Fruit fly (Drosophila melanogaster): Measurements from ENCODE around the gene Pgant4.

Pgant4 gene

dm6 chr2L:3476399-3477056 is 4.1 kb downstream of the Pgant4 start (continued):
- no peak for TF ChIP-seq az2 (GFP tag; optimal IDR thresholded peaks at IDR 0.05)
- TF ChIP-seq Sox100B (GFP tag; optimal IDR thresholded peaks at IDR 0.05) = no peak
- TF ChIP-seq CG12391 (tag; optimal IDR thresholded peaks at IDR 0.05) = no peak

dm6 chr2L:3477057-3477755 is 4.8 kb downstream of the Pgant4 start:
- TF ChIP-seq Hey (tag; optimal IDR thresholded peaks at IDR 0.05) = no peak
- no peak for TF ChIP-seq CG2199 (GFP tag; IDR thresholded peaks at IDR 0.05)
- peak; percentile 34; the same call in 1 of the 2 replicates for TF ChIP-seq lmd (GFP tag; IDR thresholded peaks at IDR 0.05)
- TF ChIP-seq Ada2b (GFP tag; IDR thresholded peaks at IDR 0.05) = peak; percentile 23; the same call in 1 of the 2 replicates
- peak; percentile 36 for TF ChIP-seq chn (GFP tag; optimal IDR thresholded peaks at IDR 0.05)
- peak; percentile 39 for TF ChIP-seq Sox102F (GFP tag; optimal IDR thresholded peaks at IDR 0.05)
- no peak for TF ChIP-seq CG7357 (GFP tag; IDR thresholded peaks at IDR 0.05)
- TF ChIP-seq sr (GFP tag; IDR thresholded peaks at IDR 0.05) = peak; percentile 95
- TF ChIP-seq CG14860 (GFP tag; IDR thresholded peaks at IDR 0.05; ENCODE audit: partially characterized antibody) = no peak
- TF ChIP-seq Hsf (GFP tag; optimal IDR thresholded peaks at IDR 0.05) = peak; percentile 41
- TF ChIP-seq sens (GFP tag) = peak; percentile 87
- TF ChIP-seq nau (GFP tag; optimal IDR thresholded peaks at IDR 0.05) = no peak
- TF ChIP-seq pb (GFP tag; optimal IDR thresholded peaks at IDR 0.05) = peak; percentile 14
- peak; percentile 15 for TF ChIP-seq CG18599 (GFP tag; optimal IDR thresholded peaks at IDR 0.05)
- no peak for TF ChIP-seq dan (GFP tag; IDR thresholded peaks at IDR 0.05)
- peak; percentile 37; the same call in 1 of the 3 replicates for TF ChIP-seq Mrtf (GFP tag; IDR thresholded peaks at IDR 0.05)
- TF ChIP-seq bsh (GFP tag; optimal IDR thresholded peaks at IDR 0.05) = peak; percentile 13 to 28
- no peak for TF ChIP-seq CG3847 (GFP tag; IDR thresholded peaks at IDR 0.05)
- TF ChIP-seq Usf (GFP tag; optimal IDR thresholded peaks at IDR 0.05) = no peak
- no peak for TF ChIP-seq CG6683 (GFP tag; optimal IDR thresholded peaks at IDR 0.05)
- peak; percentile 4 for TF ChIP-seq caup (GFP tag; optimal IDR thresholded peaks at IDR 0.05; ENCODE audit: severe bottlenecking)
- no peak; the same call in 1 of the 2 replicates for TF ChIP-seq CG32767 (GFP tag; IDR thresholded peaks at IDR 0.05)
- no peak for TF ChIP-seq amos (GFP tag; IDR thresholded peaks at IDR 0.05; ENCODE audit: partially characterized antibody)
- peak; percentile 30 for TF ChIP-seq Dip3 (GFP tag; optimal IDR thresholded peaks at IDR 0.05)
- TF ChIP-seq CG4617 (GFP tag; optimal IDR thresholded peaks at IDR 0.05; ENCODE audit: borderline replicate concordance) = no peak
- TF ChIP-seq CG10462 (GFP tag; optimal IDR thresholded peaks at IDR 0.05) = no peak
- no peak for TF ChIP-seq unpg (GFP tag; optimal IDR thresholded peaks at IDR 0.05)
- TF ChIP-seq chif (GFP tag; optimal IDR thresholded peaks at IDR 0.05) = peak; percentile 3 to 44
- TF ChIP-seq D19A (tag; optimal IDR thresholded peaks at IDR 0.05) = peak; percentile 6
- TF ChIP-seq CG12299 (tag; optimal IDR thresholded peaks at IDR 0.05) = no peak
- TF ChIP-seq Taf1 (GFP tag; IDR thresholded peaks at IDR 0.05) = no peak; the same call in 1 of the 2 replicates
- no peak for TF ChIP-seq wor (GFP tag; IDR thresholded peaks at IDR 0.05)
- no peak for TF ChIP-seq ssp (GFP tag; IDR thresholded peaks at IDR 0.05)
- no peak for TF ChIP-seq BtbVII (GFP tag; optimal IDR thresholded peaks at IDR 0.05)
- TF ChIP-seq Scr (GFP tag; IDR thresholded peaks at IDR 0.05; ENCODE audit: partially characterized antibody) = 0 out of 2 replicates have a peak, but pooled peaks have one; percentile 19
- peak; percentile 47 for TF ChIP-seq CG12942 (GFP tag; optimal IDR thresholded peaks at IDR 0.05)
- peak; percentile 29 for TF ChIP-seq CG4854 (GFP tag; optimal IDR thresholded peaks at IDR 0.05)
- TF ChIP-seq Pdp1 (GFP tag; optimal IDR thresholded peaks at IDR 0.05) = peak; percentile 43 to 47
- peak; percentile 16 for TF ChIP-seq CG1233 (GFP tag; optimal IDR thresholded peaks at IDR 0.05)
- no peak for TF ChIP-seq Opbp (GFP tag; IDR thresholded peaks at IDR 0.05; ENCODE audit: partially characterized antibody)
- no peak for TF ChIP-seq CG14441 (GFP tag; IDR thresholded peaks at IDR 0.05)
- peak; percentile 51 for TF ChIP-seq Meics (GFP tag; optimal IDR thresholded peaks at IDR 0.05)
- no peak for TF ChIP-seq cad (GFP tag; optimal IDR thresholded peaks at IDR 0.05)
